Worm (Caenorhabditis elegans) whole organism, late embryonic: ENCODE measurements around the gene C26B9.1.

Experiments used
- C38D4.7 ChIP-seq: fragments of 200-800 bp; sonication (Bioruptor generic); optimal IDR thresholded peaks from 2 replicates; lab custom pipeline; 2018; ENCODE audit warnings: mild to moderate bottlenecking, missing genetic modification characterization, moderate library complexity, missing compliant biosample characterization
- F13H6.1 ChIP-seq: sonication (generic microtip); optimal IDR thresholded peaks from 2 replicates; lab custom pipeline; 2016; ENCODE audit warnings: missing genetic modification characterization, missing compliant biosample characterization
- K02D7.2 ChIP-seq: sonication (generic microtip); optimal IDR thresholded peaks from 2 replicates; lab custom pipeline; 2017; ENCODE audit warnings: mild to moderate bottlenecking, missing genetic modification characterization, missing compliant biosample characterization
- K09A11.1 ChIP-seq: sonication (generic microtip); optimal IDR thresholded peaks from 2 replicates; lab custom pipeline; 2017; ENCODE audit warnings: antibody characterized with exemption, mild to moderate bottlenecking, missing genetic modification characterization, missing compliant biosample characterization; ENCODE audit not compliant: insufficient read depth
- Y22D7AL.16 ChIP-seq: sonication (generic microtip); optimal IDR thresholded peaks from 2 replicates; lab custom pipeline; 2016; ENCODE audit warnings: missing genetic modification characterization, missing compliant biosample characterization
- ama-1 ChIP-seq: fragments of 150-350 bp; optimal IDR thresholded peaks from 2 replicates; lab custom pipeline; 2014
- ceh-19 ChIP-seq: fragments of 200-800 bp; sonication (Bioruptor generic); optimal IDR thresholded peaks from 2 replicates; lab custom pipeline; 2018; ENCODE audit warnings: mild to moderate bottlenecking, missing genetic modification characterization, missing compliant biosample characterization
- ceh-2 ChIP-seq: sonication (generic microtip); optimal IDR thresholded peaks from 2 replicates; lab custom pipeline; 2016; ENCODE audit warnings: missing genotype, missing genetic modification characterization, missing compliant biosample characterization
- ceh-22 ChIP-seq: sonication (generic microtip); optimal IDR thresholded peaks from 2 replicates; lab custom pipeline; 2017; ENCODE audit warnings: missing biosample characterization, missing genetic modification characterization
- ceh-24 ChIP-seq: sonication (generic microtip); optimal IDR thresholded peaks from 2 replicates; lab custom pipeline; 2016; ENCODE audit warnings: mild to moderate bottlenecking, missing genetic modification characterization, missing compliant biosample characterization
- ceh-30 ChIP-seq: fragments of 150-350 bp; optimal IDR thresholded peaks from 2 replicates; lab custom pipeline; 2014; ENCODE audit warnings: missing biosample characterization, missing genetic modification characterization
- ceh-34 ChIP-seq: sonication (generic microtip); optimal IDR thresholded peaks from 2 replicates; lab custom pipeline; 2016; ENCODE audit warnings: mild to moderate bottlenecking, missing genetic modification characterization, missing compliant biosample characterization
- ceh-45 ChIP-seq: fragments of 200-800 bp; sonication (Bioruptor generic); IDR thresholded peaks from 2 replicates; pipeline ENCODE4 v1.3.6; 2022; ENCODE audit warnings: missing genetic modification reagents, missing genetic modification characterization, missing compliant biosample characterization
- ceh-6 ChIP-seq: fragments of 200-800 bp; sonication (Bioruptor generic); optimal IDR thresholded peaks from 2 replicates; lab custom pipeline; 2018; ENCODE audit warnings: mild to moderate bottlenecking, missing genetic modification characterization, missing compliant biosample characterization
- che-1 ChIP-seq: sonication (generic microtip); optimal IDR thresholded peaks from 2 replicates; lab custom pipeline; 2016; ENCODE audit warnings: mild to moderate bottlenecking, missing genetic modification characterization, missing compliant biosample characterization
- elt-2 ChIP-seq: sonication (generic microtip); optimal IDR thresholded peaks from 2 replicates; lab custom pipeline; 2016; ENCODE audit warnings: missing genetic modification reagents, missing genetic modification characterization, missing compliant biosample characterization
- elt-4 ChIP-seq: sonication (generic microtip); optimal IDR thresholded peaks from 2 replicates; lab custom pipeline; 2016; ENCODE audit warnings: missing genetic modification characterization, missing compliant biosample characterization
- eyg-1 ChIP-seq: sonication (generic microtip); optimal IDR thresholded peaks from 2 replicates; lab custom pipeline; 2016; ENCODE audit warnings: missing genotype, missing genetic modification characterization, missing compliant biosample characterization
- fax-1 ChIP-seq: sonication (generic microtip); optimal IDR thresholded peaks from 2 replicates; lab custom pipeline; 2016; ENCODE audit warnings: missing genotype, missing genetic modification characterization, missing compliant biosample characterization
- gmeb-2 ChIP-seq: sonication (generic microtip); optimal IDR thresholded peaks from 2 replicates; lab custom pipeline; 2016; ENCODE audit warnings: missing genetic modification characterization, inconsistent platforms, missing compliant biosample characterization
- hlh-13 ChIP-seq: fragments of 200-800 bp; sonication (Bioruptor generic); optimal IDR thresholded peaks from 2 replicates; lab custom pipeline; 2018; ENCODE audit warnings: mild to moderate bottlenecking, missing genetic modification characterization, missing compliant biosample characterization
- hlh-30 ChIP-seq: sonication (generic microtip); optimal IDR thresholded peaks from 2 replicates; lab custom pipeline; 2017; ENCODE audit warnings: antibody characterized with exemption, missing genetic modification characterization, missing compliant biosample characterization; ENCODE audit not compliant: insufficient read depth
- hlh-8 ChIP-seq: sonication (generic microtip); optimal IDR thresholded peaks from 2 replicates; lab custom pipeline; 2016; ENCODE audit warnings: missing genotype, missing genetic modification characterization, missing compliant biosample characterization
- mec-3 ChIP-seq: sonication (generic microtip); optimal IDR thresholded peaks from 2 replicates; lab custom pipeline; 2016; ENCODE audit warnings: borderline replicate concordance, missing genetic modification characterization, missing compliant biosample characterization
- nfya-1 ChIP-seq: sonication (generic microtip); optimal IDR thresholded peaks from 2 replicates; lab custom pipeline; 2017; ENCODE audit warnings: missing genetic modification characterization, mild to moderate bottlenecking, missing compliant biosample characterization, antibody characterized with exemption, moderate library complexity
- npax-4 ChIP-seq: sonication (generic microtip); optimal IDR thresholded peaks from 2 replicates; lab custom pipeline; 2016; ENCODE audit warnings: missing genetic modification characterization, missing compliant biosample characterization
- odd-2 ChIP-seq: sonication (generic microtip); optimal IDR thresholded peaks from 2 replicates; lab custom pipeline; 2017; ENCODE audit warnings: antibody characterized with exemption, mild to moderate bottlenecking, missing genetic modification characterization, missing compliant biosample characterization
- pag-3 ChIP-seq: sonication (generic microtip); optimal IDR thresholded peaks from 2 replicates; lab custom pipeline; 2016; ENCODE audit warnings: missing compliant biosample characterization, missing genetic modification characterization, borderline replicate concordance
- pat-9 ChIP-seq: fragments of 200-800 bp; sonication (Bioruptor generic); optimal IDR thresholded peaks from 2 replicates; lab custom pipeline; 2018; ENCODE audit warnings: mild to moderate bottlenecking, missing genetic modification characterization, moderate library complexity, missing compliant biosample characterization
- pax-1 ChIP-seq: fragments of 150-350 bp; optimal IDR thresholded peaks from 2 replicates; lab custom pipeline; 2014; ENCODE audit warnings: missing biosample characterization, missing genetic modification characterization
- pha-2 ChIP-seq: sonication (generic microtip); optimal IDR thresholded peaks from 2 replicates; lab custom pipeline; 2017; ENCODE audit warnings: mild to moderate bottlenecking, missing genetic modification characterization, missing compliant biosample characterization
- pha-4 ChIP-seq: fragments of 150-350 bp; optimal IDR thresholded peaks from 2 replicates; lab custom pipeline; 2018; ENCODE audit warnings: missing biosample characterization, missing genetic modification reagents, missing genetic modification characterization
- sox-2 ChIP-seq: fragments of 200-800 bp; sonication (Bioruptor generic); IDR thresholded peaks from 2 replicates; pipeline ENCODE4 v1.3.6; 2022; ENCODE audit warnings: missing genetic modification reagents, missing genetic modification characterization, missing compliant biosample characterization
- sox-4 ChIP-seq: sonication (generic microtip); optimal IDR thresholded peaks from 2 replicates; lab custom pipeline; 2017; ENCODE audit warnings: mild to moderate bottlenecking, missing genetic modification characterization, inconsistent platforms, missing compliant biosample characterization
- tbx-7 ChIP-seq: sonication (generic microtip); optimal IDR thresholded peaks from 2 replicates; lab custom pipeline; 2016; ENCODE audit warnings: missing genotype, missing genetic modification characterization, missing compliant biosample characterization
- unc-86 ChIP-seq: sonication (generic microtip); optimal IDR thresholded peaks from 2 replicates; lab custom pipeline; 2016; ENCODE audit warnings: missing genetic modification characterization, missing compliant biosample characterization
- ztf-16 ChIP-seq: sonication (generic microtip); optimal IDR thresholded peaks from 2 replicates; lab custom pipeline; 2017; ENCODE audit warnings: missing genetic modification characterization, missing compliant biosample characterization

The C26B9.1 gene

ce11 chrX:5372638-5373037 is 28.3 kb downstream of the C26B9.1 start, which contains the start of gene F35C8.8:
Gene F35C8.8 (minus strand): TSS chrX:5372639.
- TF ChIP-seq ama-1 (lab: Kevin White, UChicago) (no peak), ceh-6 (GFP tag; lab: Kevin White, UChicago) (no peak), K02D7.2 (tag; lab: Kevin White, UChicago) (no peak), mec-3 (tag; lab: Kevin White, UChicago) (no peak), eyg-1 (tag; lab: Kevin White, UChicago) (no peak), ceh-34 (tag; lab: Kevin White, UChicago) (no peak), hlh-30 (no peak), elt-2 (tag; lab: Kevin White, UChicago) (no peak), ceh-24 (no peak), npax-4 (tag; lab: Kevin White, UChicago) (no peak), K09A11.1 (tag; lab: Kevin White, UChicago) (no peak), ceh-2 (tag; lab: Kevin White, UChicago) (no peak), hlh-13 (no peak), che-1 (no peak), F13H6.1 (tag; lab: Kevin White, UChicago) (no peak), ceh-22 (tag; lab: Kevin White, UChicago) (no peak), pha-4 (no peak), nfya-1 (tag; lab: Kevin White, UChicago) (no peak)

ce11 chrX:5373597-5373996 is 29.2 kb downstream of the C26B9.1 start:
- TF ChIP-seq ceh-30 (tag; lab: Kevin White, UChicago) (no peak), K02D7.2 (tag; lab: Kevin White, UChicago) (no peak), pag-3 (no peak), K09A11.1 (tag; lab: Kevin White, UChicago) (no peak), sox-4 (tag; lab: Kevin White, UChicago) (no peak), ama-1 (lab: Kevin White, UChicago) (no peak), unc-86 (no peak)

ce11 chrX:5374742-5375141 is 30.4 kb downstream of the C26B9.1 start, which contains the start of gene sek-4:
Gene sek-4 (plus strand): TSS chrX:5375059.
- peak; percentile 10 for TF ChIP-seq elt-2 (tag; lab: Kevin White, UChicago)
- TF ChIP-seq sox-2 (GFP tag; lab: Robert Waterston, UW), result no peak

- TF ChIP-seq ztf-16 (tag; lab: Kevin White, UChicago) (no peak), F13H6.1 (tag; lab: Kevin White, UChicago) (no peak), pat-9 (no peak), K09A11.1 (tag; lab: Kevin White, UChicago) (no peak)
Observed at ce11 chrX:5377307-5377706, 32.9 kb downstream of the C26B9.1 start, which contains the start of gene sek-5. Gene sek-5 (plus strand): TSS chrX:5377607.

- TF ChIP-seq ceh-19 (GFP tag; lab: Kevin White, UChicago), result no peak
- no peak for TF ChIP-seq che-1
- no peak for TF ChIP-seq elt-4 (tag; lab: Kevin White, UChicago)
- TF ChIP-seq pat-9, result no peak
- no peak for TF ChIP-seq pax-1 (tag; lab: Kevin White, UChicago)
- no peak for TF ChIP-seq C38D4.7 (GFP tag; lab: Kevin White, UChicago)
- TF ChIP-seq ztf-16 (tag; lab: Kevin White, UChicago), result no peak
- no peak for TF ChIP-seq gmeb-2 (tag; lab: Kevin White, UChicago)
- TF ChIP-seq odd-2 (tag; lab: Kevin White, UChicago), result no peak
- no peak for TF ChIP-seq ceh-30 (tag; lab: Kevin White, UChicago)
- TF ChIP-seq Y22D7AL.16 (tag; lab: Kevin White, UChicago), result no peak
- TF ChIP-seq hlh-8, result no peak
- TF ChIP-seq fax-1 (tag; lab: Kevin White, UChicago), result no peak
- no peak for TF ChIP-seq F13H6.1 (tag; lab: Kevin White, UChicago)
- no peak for TF ChIP-seq pha-2 (tag; lab: Kevin White, UChicago)
- TF ChIP-seq npax-4 (tag; lab: Kevin White, UChicago), result no peak
- no peak for TF ChIP-seq sox-2 (GFP tag; lab: Robert Waterston, UW)
- no peak for TF ChIP-seq tbx-7 (tag; lab: Kevin White, UChicago)
- TF ChIP-seq hlh-13, result no peak
- TF ChIP-seq ceh-45 (GFP tag; lab: Robert Waterston, UW), result no peak
Observed at ce11 chrX:5382778-5383177, 38.4 kb downstream of the C26B9.1 start.
